Worm (Caenorhabditis elegans) whole organism, L4 larva: ENCODE data around the gene csb-1.

Experiments used
- F10B5.3 ChIP-seq: sonication (generic microtip); optimal IDR thresholded peaks from 2 replicates; lab custom pipeline; 2016; ENCODE audit warnings: mild to moderate bottlenecking, missing genetic modification characterization, missing compliant biosample characterization
- F26F4.8 ChIP-seq: fragments of 200-800 bp; sonication (Bioruptor generic); conservative IDR thresholded peaks from 2 replicates; pipeline ENCODE4 v1.3.6; 2022; ENCODE audit warnings: missing genetic modification characterization, missing compliant biosample characterization
- T26A8.4 ChIP-seq: fragments of 200-800 bp; sonication (Bioruptor generic); IDR thresholded peaks from 2 replicates; pipeline ENCODE4 v1.3.6; 2022; ENCODE audit warnings: missing genetic modification characterization, missing compliant biosample characterization
- Y105C5A.15 ChIP-seq: fragments of 200-800 bp; sonication (Bioruptor generic); IDR thresholded peaks from 2 replicates; pipeline ENCODE4 v1.3.6; 2022; ENCODE audit warnings: missing genetic modification characterization, missing compliant biosample characterization
- Y5F2A.4 ChIP-seq: fragments of 200-800 bp; sonication (Bioruptor generic); optimal IDR thresholded peaks from 2 replicates; lab custom pipeline; 2018; ENCODE audit warnings: mild to moderate bottlenecking, missing genetic modification characterization, missing compliant biosample characterization
- Y75B8A.6 ChIP-seq: fragments of 200-800 bp; sonication (Bioruptor generic); IDR thresholded peaks from 2 replicates; pipeline ENCODE4 v1.3.6; 2022; ENCODE audit warnings: missing genetic modification reagents, missing genetic modification characterization, missing compliant biosample characterization
- ZK546.5 ChIP-seq, 2 experiments: sonication (generic microtip); optimal IDR thresholded peaks; 2 replicates each; lab custom pipeline; 2017; ENCODE audit warnings: missing biosample characterization in 2 of 2, missing genetic modification characterization in 2 of 2
- attf-4 ChIP-seq: sonication (generic microtip); optimal IDR thresholded peaks from 3 replicates; lab custom pipeline; 2017; ENCODE audit warnings: missing biosample characterization, missing genetic modification characterization
- ceh-20 ChIP-seq: fragments of 200-800 bp; sonication (Bioruptor generic); IDR thresholded peaks from 2 replicates; pipeline ENCODE4 v1.3.6; 2022; ENCODE audit warnings: missing genetic modification reagents, missing genetic modification characterization, missing compliant biosample characterization
- ceh-28 ChIP-seq: fragments of 150-350 bp; optimal IDR thresholded peaks from 2 replicates; lab custom pipeline; 2014; ENCODE audit warnings: missing biosample characterization, missing genetic modification reagents, missing genetic modification characterization
- ceh-44 ChIP-seq: fragments of 200-800 bp; sonication (Bioruptor generic); IDR thresholded peaks from 2 replicates; pipeline ENCODE4 v1.3.6; 2022; ENCODE audit warnings: missing genetic modification reagents, missing genetic modification characterization, missing compliant biosample characterization
- ceh-62 ChIP-seq: sonication (generic microtip); optimal IDR thresholded peaks from 2 replicates; lab custom pipeline; 2017; ENCODE audit warnings: missing biosample characterization, missing genetic modification characterization
- ceh-82 ChIP-seq: sonication (generic microtip); optimal IDR thresholded peaks from 2 replicates; lab custom pipeline; 2017; ENCODE audit warnings: missing biosample characterization, missing genetic modification characterization
- ces-1 ChIP-seq: fragments of 150-350 bp; sonication (generic microtip); optimal IDR thresholded peaks from 4 replicates; lab custom pipeline; 2014; ENCODE audit warnings: missing biosample characterization, missing genetic modification reagents, missing genetic modification characterization
- daf-16 ChIP-seq, 3 experiments: sonication (generic microtip); optimal IDR thresholded peaks; 2 replicates each; lab custom pipeline; 2016 to 2017; ENCODE audit warnings: missing genetic modification characterization in 3 of 3, missing genetic modification reagents in 3 of 3, mild to moderate bottlenecking in 2 of 3, missing compliant biosample characterization in 2 of 3, missing biosample characterization in 1 of 3, moderate library complexity in 1 of 3
- daf-8 ChIP-seq: fragments of 200-800 bp; sonication (Bioruptor generic); IDR thresholded peaks from 2 replicates; pipeline ENCODE4 v1.3.6; 2022; ENCODE audit warnings: missing genetic modification characterization, missing compliant biosample characterization
- dmd-6 ChIP-seq: fragments of 200-800 bp; sonication (Bioruptor generic); IDR thresholded peaks from 2 replicates; pipeline ENCODE4 v1.3.6; 2022; ENCODE audit warnings: missing genetic modification reagents, missing genetic modification characterization, missing compliant biosample characterization
- dmd-9 ChIP-seq: fragments of 200-800 bp; sonication (Bioruptor generic); IDR thresholded peaks from 2 replicates; pipeline ENCODE4 v1.3.6; 2022; ENCODE audit warnings: missing genetic modification reagents, missing genetic modification characterization, missing compliant biosample characterization
- egl-43 ChIP-seq: fragments of 200-800 bp; sonication (Bioruptor generic); IDR thresholded peaks from 2 replicates; pipeline ENCODE4 v1.3.6; 2022; ENCODE audit warnings: missing genetic modification reagents, missing genetic modification characterization, missing compliant biosample characterization
- hlh-30 ChIP-seq: sonication (generic microtip); optimal IDR thresholded peaks from 2 replicates; lab custom pipeline; 2017; ENCODE audit warnings: antibody characterized with exemption, mild to moderate bottlenecking, missing genetic modification characterization, missing compliant biosample characterization; ENCODE audit not compliant: insufficient read depth
- jun-1 ChIP-seq: fragments of 150-350 bp; optimal IDR thresholded peaks from 2 replicates; lab custom pipeline; 2014; ENCODE audit warnings: missing biosample characterization, missing genetic modification reagents, missing genetic modification characterization
- lim-7 ChIP-seq: fragments of 200-800 bp; sonication (Bioruptor generic); IDR thresholded peaks from 2 replicates; pipeline ENCODE4 v1.3.6; 2022; ENCODE audit warnings: missing genetic modification characterization, missing compliant biosample characterization
- lin-1 ChIP-seq: fragments of 200-800 bp; sonication (Bioruptor generic); IDR thresholded peaks from 2 replicates; pipeline ENCODE4 v1.3.6; 2022; ENCODE audit warnings: missing genetic modification reagents, missing genetic modification characterization, missing compliant biosample characterization
- lin-13 ChIP-seq: fragments of 150-350 bp; optimal IDR thresholded peaks from 2 replicates; lab custom pipeline; 2014; ENCODE audit warnings: missing biosample characterization, missing genetic modification reagents, missing genetic modification characterization
- lin-15B ChIP-seq: fragments of 150-350 bp; sonication (generic microtip); optimal IDR thresholded peaks from 3 replicates; lab custom pipeline; 2014; ENCODE audit warnings: missing biosample characterization, missing genetic modification characterization
- lin-29 ChIP-seq: fragments of 200-800 bp; sonication (Bioruptor generic); IDR thresholded peaks from 2 replicates; pipeline ENCODE4 v1.3.6; 2022; ENCODE audit warnings: missing genetic modification reagents, missing genetic modification characterization, missing compliant biosample characterization
- lin-39 ChIP-seq: fragments of 150-350 bp; optimal IDR thresholded peaks from 2 replicates; lab custom pipeline; 2014; ENCODE audit warnings: missing biosample characterization, missing genetic modification reagents, missing genetic modification characterization
- mxl-2 ChIP-seq: fragments of 200-800 bp; sonication (Bioruptor generic); conservative IDR thresholded peaks from 2 replicates; pipeline ENCODE4 v1.3.6; 2022; ENCODE audit warnings: missing genetic modification reagents, missing genetic modification characterization, missing compliant biosample characterization
- mxl-3 ChIP-seq: fragments of 200-800 bp; sonication (Bioruptor generic); optimal IDR thresholded peaks from 2 replicates; lab custom pipeline; 2018; ENCODE audit warnings: mild to moderate bottlenecking, missing genetic modification characterization, missing compliant biosample characterization
- nhr-102 ChIP-seq: sonication (generic microtip); optimal IDR thresholded peaks from 2 replicates; lab custom pipeline; 2016; ENCODE audit warnings: mild to moderate bottlenecking, missing genetic modification characterization, moderate library complexity, missing compliant biosample characterization
- nhr-11 ChIP-seq: fragments of 150-350 bp; optimal IDR thresholded peaks from 2 replicates; lab custom pipeline; 2014; ENCODE audit warnings: missing biosample characterization, missing genetic modification characterization
- nhr-237 ChIP-seq: sonication (generic microtip); optimal IDR thresholded peaks from 2 replicates; lab custom pipeline; 2017; ENCODE audit warnings: missing biosample characterization, missing genetic modification characterization
- nhr-28 ChIP-seq: fragments of 150-350 bp; optimal IDR thresholded peaks from 2 replicates; lab custom pipeline; 2014; ENCODE audit warnings: missing biosample characterization, missing genetic modification characterization
- nhr-77 ChIP-seq: fragments of 150-350 bp; optimal IDR thresholded peaks from 2 replicates; lab custom pipeline; 2014; ENCODE audit warnings: missing biosample characterization, missing genetic modification characterization
- pha-4 ChIP-seq, 2 experiments: fragments of 150-350 bp in 1 of 2; fragments of 200-800 bp in 1 of 2; sonication (Bioruptor generic) in 1 of 2; IDR thresholded peaks in 1 of 2; optimal IDR thresholded peaks in 1 of 2; 2 replicates each; pipeline versions ENCODE4 v1.3.6 to Lab custom; 2014 to 2022; ENCODE audit warnings: missing genetic modification characterization in 2 of 2, missing genetic modification reagents in 2 of 2, missing biosample characterization in 1 of 2, missing compliant biosample characterization in 1 of 2
- rbr-2 ChIP-seq: sonication (generic microtip); optimal IDR thresholded peaks from 2 replicates; lab custom pipeline; 2016; ENCODE audit warnings: missing genotype, missing genetic modification characterization, missing compliant biosample characterization
- saeg-2 ChIP-seq: fragments of 200-800 bp; sonication (Bioruptor generic); IDR thresholded peaks from 2 replicates; pipeline ENCODE4 v1.3.6; 2022; ENCODE audit warnings: missing genetic modification reagents, missing genetic modification characterization, missing compliant biosample characterization
- snpc-1.2 ChIP-seq: fragments of 200-800 bp; sonication (Bioruptor generic); IDR thresholded peaks from 2 replicates; pipeline ENCODE4 v1.3.6; 2022; ENCODE audit warnings: missing genetic modification reagents, missing genetic modification characterization, missing compliant biosample characterization
- snpc-4 ChIP-seq: fragments of 150-350 bp; optimal IDR thresholded peaks from 2 replicates; lab custom pipeline; 2014; ENCODE audit warnings: missing biosample characterization, missing genetic modification characterization
- spr-3 ChIP-seq: fragments of 200-800 bp; sonication (Bioruptor generic); optimal IDR thresholded peaks from 2 replicates; lab custom pipeline; 2018; ENCODE audit warnings: mild to moderate bottlenecking, missing genetic modification characterization, missing compliant biosample characterization
- tra-1 ChIP-seq: fragments of 200-800 bp; sonication (Bioruptor generic); IDR thresholded peaks from 2 replicates; pipeline ENCODE4 v1.3.6; 2022; ENCODE audit warnings: missing genetic modification reagents, missing genetic modification characterization, missing compliant biosample characterization
- unc-130 ChIP-seq: sonication (generic microtip); optimal IDR thresholded peaks from 2 replicates; lab custom pipeline; 2016; ENCODE audit warnings: missing genetic modification reagents, missing genetic modification characterization, missing compliant biosample characterization
- unc-62 ChIP-seq, 3 experiments: fragments of 150-350 bp in 1 of 3; sonication (generic microtip); optimal IDR thresholded peaks in 2 of 3; peaks in 1 of 3; 1 replicate in 1 of 3; 2 replicates in 2 of 3; lab custom pipeline; 2014 to 2017; ENCODE audit warnings: missing biosample characterization in 3 of 3, missing genetic modification characterization in 3 of 3, missing genetic modification reagents in 3 of 3, missing genotype in 1 of 3
- vab-7 ChIP-seq: fragments of 200-800 bp; sonication (Bioruptor generic); IDR thresholded peaks from 2 replicates; pipeline ENCODE4 v1.3.6; 2022; ENCODE audit warnings: missing genetic modification reagents, missing genetic modification characterization, missing compliant biosample characterization
- zfp-2 ChIP-seq: sonication (generic microtip); optimal IDR thresholded peaks from 2 replicates; lab custom pipeline; 2016; ENCODE audit warnings: mild to moderate bottlenecking, missing genetic modification characterization, missing compliant biosample characterization
- zfp-3 ChIP-seq: fragments of 200-800 bp; sonication (Bioruptor generic); conservative IDR thresholded peaks from 2 replicates; pipeline ENCODE4 v1.3.6; 2022; ENCODE audit warnings: missing genetic modification reagents, missing genetic modification characterization, missing compliant biosample characterization
- zip-11 ChIP-seq: fragments of 200-800 bp; sonication (Bioruptor generic); IDR thresholded peaks from 2 replicates; pipeline ENCODE4 v1.3.6; 2022; ENCODE audit warnings: missing genetic modification characterization, missing compliant biosample characterization
- ztf-11 ChIP-seq: fragments of 150-350 bp; optimal IDR thresholded peaks from 2 replicates; lab custom pipeline; 2014; ENCODE audit warnings: missing biosample characterization, missing genetic modification characterization
- ztf-7 ChIP-seq: fragments of 150-350 bp; optimal IDR thresholded peaks from 2 replicates; lab custom pipeline; 2014; ENCODE audit warnings: missing biosample characterization, missing genetic modification characterization

The csb-1 gene

DNA sequence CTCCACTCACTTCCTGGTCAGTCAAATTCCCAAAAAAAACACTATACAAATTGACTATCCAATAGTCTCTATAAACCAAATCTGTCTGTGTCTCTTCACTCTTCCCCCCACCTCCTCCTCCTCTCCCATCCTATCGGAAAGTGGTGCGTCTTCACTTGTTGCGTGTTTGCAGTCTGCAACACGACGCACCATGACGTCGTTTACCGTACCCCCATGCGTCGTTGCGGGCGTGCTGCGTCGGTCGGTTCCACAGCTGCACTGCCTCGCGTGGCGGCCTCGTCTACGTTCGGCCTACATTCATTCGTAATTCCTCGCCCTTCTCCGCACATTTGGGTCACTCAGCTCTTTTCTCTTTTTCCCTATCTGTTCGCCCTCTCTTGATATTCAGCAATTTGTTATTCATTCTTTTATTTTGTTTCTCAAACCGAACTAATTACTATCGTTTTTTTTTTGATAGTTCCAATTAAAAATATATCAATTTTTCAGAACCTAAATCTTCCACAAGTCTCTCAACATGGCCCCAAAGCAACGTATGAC, 24.6 kb downstream of the csb-1 start, which contains the start of gene serp-1.1 (continued):
- TF ChIP-seq lin-1 (peak; percentile 99; the same call in 1 of the 2 replicates), dmd-9 (peak; percentile 92), hlh-30 (tag; lab: Kevin White, UChicago) (peak; percentile 96), pha-4 (GFP tag; IDR thresholded peaks at IDR 0.05; lab: Robert Waterston, UW) (peak; percentile 99), pha-4 (tag; optimal IDR thresholded peaks at IDR 0.05; lab: Kevin White, UChicago) (peak; percentile 51), snpc-1.2 (GFP tag; lab: Robert Waterston, UW) (peak; percentile 70; the same call in 1 of the 2 replicates), daf-16 (GFP tag; optimal IDR thresholded peaks at IDR 0.05; lab: Kevin White, UChicago) (peak; percentile 94), daf-16 (tag; optimal IDR thresholded peaks at IDR 0.05; lab: Kevin White, UChicago) (peak; percentile 80), ceh-20 (peak; percentile 99), lin-13 (GFP tag; lab: Kevin White, UChicago) (peak; percentile 99), ceh-62 (tag; lab: Kevin White, UChicago) (no peak), T26A8.4 (GFP tag; lab: Robert Waterston, UW) (peak; percentile 98), nhr-77 (tag; lab: Kevin White, UChicago) (peak; percentile 98), jun-1 (tag; lab: Kevin White, UChicago) (peak; percentile 95), mxl-2 (GFP tag; lab: Robert Waterston, UW) (peak; percentile 91), dmd-6 (GFP tag; lab: Robert Waterston, UW) (peak; percentile 100), Y5F2A.4 (peak; percentile 85), rbr-2 (tag; lab: Kevin White, UChicago) (peak; percentile 98), unc-130 (no peak), egl-43 (GFP tag; lab: Robert Waterston, UW) (peak; percentile 98), zfp-2 (tag; lab: Kevin White, UChicago) (peak; percentile 83), Y105C5A.15 (GFP tag; lab: Robert Waterston, UW) (0 out of 2 replicates have a peak, but pooled peaks have one; percentile 55), tra-1 (GFP tag; lab: Robert Waterston, UW) (peak; percentile 99), ceh-44 (GFP tag; lab: Robert Waterston, UW) (peak; percentile 25; the same call in 1 of the 2 replicates), Y75B8A.6 (peak; percentile 96), ZK546.5 (tag; optimal IDR thresholded peaks at IDR 0.05; lab: Kevin White, UChicago) (peak in 1 of 2 experiments; percentile 73), vab-7 (GFP tag; lab: Robert Waterston, UW) (peak; percentile 93), nhr-28 (peak; percentile 98), lin-29 (GFP tag; lab: Robert Waterston, UW) (peak; percentile 95), F26F4.8 (GFP tag; lab: Robert Waterston, UW) (no peak), ceh-28 (tag; lab: Kevin White, UChicago) (peak; percentile 77), lin-39 (tag; lab: Kevin White, UChicago) (peak; percentile 80), snpc-4 (tag; lab: Kevin White, UChicago) (peak; percentile 42), nhr-11 (tag; lab: Kevin White, UChicago) (peak; percentile 96), F10B5.3 (tag; lab: Kevin White, UChicago) (peak; percentile 92), attf-4 (tag; lab: Kevin White, UChicago) (peak; percentile 56), zfp-3 (peak; percentile 96), ztf-7 (peak; percentile 94), lin-15B (tag; lab: Kevin White, UChicago) (peak; percentile 64), daf-8 (GFP tag; lab: Robert Waterston, UW) (peak; percentile 90; the same call in 1 of the 2 replicates), nhr-237 (tag; lab: Kevin White, UChicago) (peak; percentile 76), nhr-102 (tag; lab: Kevin White, UChicago) (peak; percentile 98), ceh-82 (tag; lab: Kevin White, UChicago) (no peak), ces-1 (peak; percentile 32), saeg-2 (GFP tag; lab: Robert Waterston, UW) (peak; percentile 98), ztf-11 (tag; lab: Kevin White, UChicago) (no peak), zip-11 (GFP tag; lab: Robert Waterston, UW) (no peak), spr-3 (GFP tag; lab: Kevin White, UChicago) (peak; percentile 97), lim-7 (GFP tag; lab: Robert Waterston, UW) (peak; percentile 77), mxl-3 (GFP tag; lab: Kevin White, UChicago) (peak; percentile 100), unc-62 (GFP tag; optimal IDR thresholded peaks at IDR 0.05 in 1 of 2; lab: Kevin White, UChicago) (peak in 1 of 2 experiments; percentile 100), unc-62 (tag; optimal IDR thresholded peaks at IDR 0.05; lab: Kevin White, UChicago) (peak; percentile 68)
